Fruit fly (Drosophila melanogaster): ENCODE results near the gene Ccdc85.

The Ccdc85 gene

dm6 chr2L:3012780-3013179 is 13.7 kb downstream of the Ccdc85 start (continued):
- TF ChIP-seq bcd (GFP tag; optimal IDR thresholded peaks at IDR 0.05) (peak; percentile 29), CG7357 (GFP tag; IDR thresholded peaks at IDR 0.05) (no peak), tap (tag; optimal IDR thresholded peaks at IDR 0.05) (no peak), CG12391 (tag; optimal IDR thresholded peaks at IDR 0.05) (peak; percentile 18), fd3F (GFP tag; optimal IDR thresholded peaks at IDR 0.05) (no peak), Med (GFP tag) (peak; percentile 21), CG12942 (GFP tag; optimal IDR thresholded peaks at IDR 0.05) (no peak), sisA (GFP tag; IDR thresholded peaks at IDR 0.05) (peak; percentile 64), gsb-n (tag; optimal IDR thresholded peaks at IDR 0.05) (no peak), tup (GFP tag; optimal IDR thresholded peaks at IDR 0.05) (peak; percentile 26), TFAM (GFP tag; optimal IDR thresholded peaks at IDR 0.05) (no peak), CG4820 (GFP tag; optimal IDR thresholded peaks at IDR 0.05) (peak; percentile 4), CG18262 (tag; optimal IDR thresholded peaks at IDR 0.05) (peak; percentile 42), CG1792 (GFP tag; optimal IDR thresholded peaks at IDR 0.05) (no peak), CG13894 (tag; optimal IDR thresholded peaks at IDR 0.05) (no peak), CG32772 (GFP tag; IDR thresholded peaks at IDR 0.05) (0 out of 2 replicates have a peak, but pooled peaks have one; percentile 27), CG13424 (tag; optimal IDR thresholded peaks at IDR 0.05) (peak; percentile 28), Dad (GFP tag; optimal IDR thresholded peaks at IDR 0.05) (no peak), CG33557 (GFP tag; optimal IDR thresholded peaks at IDR 0.05) (no peak), caup (GFP tag; optimal IDR thresholded peaks at IDR 0.05; ENCODE audit: severe bottlenecking) (no peak), CG2116 (GFP tag; optimal IDR thresholded peaks at IDR 0.05) (no peak), CoRest (tag; optimal IDR thresholded peaks at IDR 0.05) (peak; percentile 7), unc-4 (GFP tag; IDR thresholded peaks at IDR 0.05; ENCODE audit: partially characterized antibody) (no peak), Rfx (GFP tag; IDR thresholded peaks at IDR 0.05) (peak; percentile 47), maf-S (GFP tag; optimal IDR thresholded peaks at IDR 0.05) (no peak), Atf6 (GFP tag; IDR thresholded peaks at IDR 0.05) (no peak), row (GFP tag; IDR thresholded peaks at IDR 0.05) (peak; percentile 51; the same call in 2 of the 3 replicates), cato (GFP tag; optimal IDR thresholded peaks at IDR 0.05; ENCODE audit: borderline replicate concordance) (no peak), ATbp (GFP tag; optimal IDR thresholded peaks at IDR 0.05) (no peak), oc (tag; optimal IDR thresholded peaks at IDR 0.05) (no peak), Optix (GFP tag; IDR thresholded peaks at IDR 0.05) (no peak), gce (GFP tag; IDR thresholded peaks at IDR 0.05) (0 out of 3 replicates have a peak, but pooled peaks have one; percentile 29), Dfd (GFP tag; optimal IDR thresholded peaks at IDR 0.05) (no peak), CG31388 (GFP tag; optimal IDR thresholded peaks at IDR 0.05) (no peak), az2 (GFP tag; optimal IDR thresholded peaks at IDR 0.05) (peak; percentile 13), CG10274 (GFP tag; optimal IDR thresholded peaks at IDR 0.05) (no peak), bigmax (GFP tag; optimal IDR thresholded peaks at IDR 0.05) (no peak), CG12299 (tag; optimal IDR thresholded peaks at IDR 0.05) (no peak), run (tag; optimal IDR thresholded peaks at IDR 0.05) (no peak), BtbVII (GFP tag; optimal IDR thresholded peaks at IDR 0.05) (no peak), CG17186 (GFP tag; optimal IDR thresholded peaks at IDR 0.05) (no peak), Meics (GFP tag; optimal IDR thresholded peaks at IDR 0.05) (no peak), Doc3 (GFP tag; IDR thresholded peaks at IDR 0.05; ENCODE audit: partially characterized antibody) (no peak), CG6683 (GFP tag; optimal IDR thresholded peaks at IDR 0.05) (no peak), Dip3 (GFP tag; optimal IDR thresholded peaks at IDR 0.05) (no peak), Mad (GFP tag; optimal IDR thresholded peaks at IDR 0.05) (no peak), scrt (GFP tag; optimal IDR thresholded peaks at IDR 0.05) (no peak), prd (optimal IDR thresholded peaks at IDR 0.05) (no peak), prd (GFP tag; IDR thresholded peaks at IDR 0.05) (peak; percentile 55; the same call in 1 of the 3 replicates), D19A (tag; optimal IDR thresholded peaks at IDR 0.05) (no peak), CG11696 (GFP tag; IDR thresholded peaks at IDR 0.05) (no peak)

All from whole organism, embryonic.